Fruit fly (Drosophila melanogaster): ENCODE measurements around the gene Ge-1.

The Ge-1 gene

dm6 chr2L:11123499-11123898 lies 22.8 kb upstream of the Ge-1 start, which contains the start of the genes Csl4 and Nup160 (continued):
- TF ChIP-seq CG12942 (GFP tag; optimal IDR thresholded peaks at IDR 0.05) (peak; percentile 69), CG1792 (GFP tag; optimal IDR thresholded peaks at IDR 0.05) (peak; percentile 77), ems (GFP tag; optimal IDR thresholded peaks at IDR 0.05) (peak; percentile 86), ftz-f1 (GFP tag; optimal IDR thresholded peaks at IDR 0.05) (peak; percentile 46), Atf6 (GFP tag; IDR thresholded peaks at IDR 0.05) (peak; percentile 65), Dip2 (GFP tag; IDR thresholded peaks at IDR 0.05) (no peak), CG6854 (GFP tag; optimal IDR thresholded peaks at IDR 0.05) (no peak), Atf-2 (GFP tag; optimal IDR thresholded peaks at IDR 0.05) (peak; percentile 67), exex (tag; optimal IDR thresholded peaks at IDR 0.05) (peak; percentile 19), CG6791 (GFP tag; IDR thresholded peaks at IDR 0.05; ENCODE audit: partially characterized antibody) (no peak), CG2875 (GFP tag; optimal IDR thresholded peaks at IDR 0.05) (no peak), CG7372 (GFP tag; IDR thresholded peaks at IDR 0.05) (peak; percentile 65), CG10565 (GFP tag; optimal IDR thresholded peaks at IDR 0.05) (no peak), CG11247 (GFP tag; IDR thresholded peaks at IDR 0.05) (peak; percentile 72), danr (GFP tag; IDR thresholded peaks at IDR 0.05) (no peak), gsb (GFP tag; IDR thresholded peaks at IDR 0.05) (no peak), Hr3 (GFP tag; optimal IDR thresholded peaks at IDR 0.05) (peak; percentile 71), Hsf (GFP tag; optimal IDR thresholded peaks at IDR 0.05) (peak; percentile 83), twi (tag; optimal IDR thresholded peaks at IDR 0.05) (no peak), ewg (GFP tag; optimal IDR thresholded peaks at IDR 0.05) (peak; percentile 64), unpg (GFP tag; optimal IDR thresholded peaks at IDR 0.05) (no peak), Awh (GFP tag; IDR thresholded peaks at IDR 0.05) (peak; percentile 55; the same call in 1 of the 2 replicates), gce (GFP tag; IDR thresholded peaks at IDR 0.05) (no peak), ham (GFP tag; IDR thresholded peaks at IDR 0.05) (no peak), CG7987 (GFP tag; optimal IDR thresholded peaks at IDR 0.05) (peak; percentile 52), Lim3 (GFP tag; IDR thresholded peaks at IDR 0.05) (no peak), Rfx (GFP tag; IDR thresholded peaks at IDR 0.05) (peak; percentile 88), yki (optimal IDR thresholded peaks at IDR 0.05) (no peak), Sry-β (GFP tag; optimal IDR thresholded peaks at IDR 0.05) (peak; percentile 38), NK7.1 (GFP tag; optimal IDR thresholded peaks at IDR 0.05) (peak; percentile 61), lov (optimal IDR thresholded peaks at IDR 0.05) (no peak), lov (GFP tag; IDR thresholded peaks at IDR 0.05) (no peak), hth (optimal IDR thresholded peaks at IDR 0.05) (no peak), stwl (tag; optimal IDR thresholded peaks at IDR 0.05) (peak; percentile 79), CG12071 (GFP tag; optimal IDR thresholded peaks at IDR 0.05) (no peak), Doc2 (GFP tag; IDR thresholded peaks at IDR 0.05) (no peak), Oaz (GFP tag; IDR thresholded peaks at IDR 0.05) (peak; percentile 16; the same call in 1 of the 2 replicates), Bteb2 (GFP tag; optimal IDR thresholded peaks at IDR 0.05) (peak; percentile 88), HmgZ (tag; optimal IDR thresholded peaks at IDR 0.05) (peak; percentile 75), chif (GFP tag; optimal IDR thresholded peaks at IDR 0.05) (peak; percentile 78 to 79), wor (GFP tag; IDR thresholded peaks at IDR 0.05) (peak; percentile 37; the same call in 1 of the 2 replicates), crp (GFP tag; optimal IDR thresholded peaks at IDR 0.05) (peak in 1 of 2 experiments; percentile 49), jumu (GFP tag; optimal IDR thresholded peaks at IDR 0.05) (peak; percentile 87), Antp (GFP tag; optimal IDR thresholded peaks at IDR 0.05) (peak; percentile 91), amos (GFP tag; IDR thresholded peaks at IDR 0.05; ENCODE audit: partially characterized antibody) (no peak), CG10979 (tag; optimal IDR thresholded peaks at IDR 0.05) (peak; percentile 61), CG16815 (GFP tag; optimal IDR thresholded peaks at IDR 0.05) (no peak), CG8359 (GFP tag; optimal IDR thresholded peaks at IDR 0.05; ENCODE audit: borderline replicate concordance) (no peak), CG3726 (GFP tag; IDR thresholded peaks at IDR 0.05) (peak; percentile 55; the same call in 1 of the 3 replicates), NC2β (GFP tag; optimal IDR thresholded peaks at IDR 0.05) (peak; percentile 76), TFAM (GFP tag; optimal IDR thresholded peaks at IDR 0.05) (no peak), CG4424 (GFP tag; optimal IDR thresholded peaks at IDR 0.05) (peak; percentile 77)

Data from whole organism, embryonic.